Fruit fly (Drosophila melanogaster) whole organism, prepupa: ENCODE results near the gene arm.

Experiments used
- CG15336 ChIP-seq: fragments of 200-800 bp; sonication (Bioruptor generic); IDR thresholded peaks from 2 replicates; pipeline ENCODE4 v1.3.6; 2022; ENCODE audit warnings: missing biosample characterization, missing genetic modification characterization
- CG31627 ChIP-seq: fragments of 200-800 bp; sonication (Bioruptor generic); optimal IDR thresholded peaks from 3 replicates; lab custom pipeline; 2016; ENCODE audit warnings: missing biosample characterization, missing genetic modification characterization
- CG34406 ChIP-seq: fragments of 200-800 bp; sonication (Bioruptor generic); optimal IDR thresholded peaks from 3 replicates; lab custom pipeline; 2016; ENCODE audit warnings: missing biosample characterization, missing genetic modification characterization
- CG6792 ChIP-seq: fragments of 200-800 bp; sonication (Bioruptor generic); optimal IDR thresholded peaks from 3 replicates; lab custom pipeline; 2016; ENCODE audit warnings: missing biosample characterization, missing genetic modification characterization
- Hr38 ChIP-seq: sonication (Bioruptor generic); optimal IDR thresholded peaks from 2 replicates; lab custom pipeline; 2016; ENCODE audit warnings: missing biosample characterization, missing genetic modification characterization
- Hr39 ChIP-seq: fragments of 200-800 bp; sonication (Bioruptor generic); optimal IDR thresholded peaks from 2 replicates; lab custom pipeline; 2016; ENCODE audit warnings: missing biosample characterization, missing genetic modification characterization
- Smox ChIP-seq: fragments of 200-800 bp; sonication (Bioruptor generic); optimal IDR thresholded peaks from 3 replicates; lab custom pipeline; 2016; ENCODE audit warnings: missing biosample characterization, missing genetic modification characterization
- achi ChIP-seq: fragments of 200-800 bp; sonication (Bioruptor generic); optimal IDR thresholded peaks from 3 replicates; lab custom pipeline; 2016; ENCODE audit warnings: missing biosample characterization, missing genetic modification characterization
- esn ChIP-seq: fragments of 200-800 bp; sonication (Bioruptor generic); optimal IDR thresholded peaks from 2 replicates; lab custom pipeline; 2016; ENCODE audit warnings: missing biosample characterization, mild to moderate bottlenecking, missing genetic modification characterization, moderate library complexity
- fd59A ChIP-seq: fragments of 200-800 bp; sonication (Bioruptor generic); optimal IDR thresholded peaks from 2 replicates; lab custom pipeline; 2017; ENCODE audit warnings: missing biosample characterization, mild to moderate bottlenecking, missing genetic modification characterization, missing genetic modification reagents
- fkh ChIP-seq: fragments of 200-800 bp; sonication (Bioruptor generic); optimal IDR thresholded peaks from 3 replicates; lab custom pipeline; 2017; ENCODE audit warnings: missing biosample characterization, mild to moderate bottlenecking, missing genetic modification characterization, moderate library complexity

- TF ChIP-seq CG34406 (GFP tag; lab: Kevin White, UChicago) (no peak), CG15336 (GFP tag; lab: Robert Waterston, UW) (no peak), CG6792 (GFP tag; lab: Kevin White, UChicago) (no peak), Hr38 (GFP tag; lab: Kevin White, UChicago) (no peak), fkh (GFP tag; lab: Kevin White, UChicago) (no peak), fd59A (GFP tag; lab: Kevin White, UChicago) (no peak), achi (no peak), Smox (GFP tag; lab: Kevin White, UChicago) (no peak), CG31627 (GFP tag; lab: Kevin White, UChicago) (no peak), esn (GFP tag; lab: Kevin White, UChicago) (no peak), Hr39 (GFP tag; lab: Kevin White, UChicago) (no peak)
Measured at dm6 chrX:1880779-1881178, 19.7 kb downstream of the arm start.
